Worm (Caenorhabditis elegans): ENCODE measurements around the gene Y62F5A.10.

ce11 chrII:11473525-11474181, 47.7 kb upstream of the Y62F5A.10 start, which contains the start of the genes metl-1 and W02B12.11:
- TF ChIP-seq nhr-11 (tag; optimal IDR thresholded peaks at IDR 0.05) (peak; percentile 7), pha-4 (GFP tag; IDR thresholded peaks at IDR 0.05) (peak; percentile 84), pha-4 (tag; optimal IDR thresholded peaks at IDR 0.05) (peak; percentile 14), attf-4 (tag; optimal IDR thresholded peaks at IDR 0.05) (no peak), pqm-1 (tag; optimal IDR thresholded peaks at IDR 0.05) (no peak), nhr-237 (tag; optimal IDR thresholded peaks at IDR 0.05) (no peak), snpc-4 (tag; optimal IDR thresholded peaks at IDR 0.05) (no peak), nhr-10 (tag; optimal IDR thresholded peaks at IDR 0.05) (no peak), hlh-30 (tag; optimal IDR thresholded peaks at IDR 0.05; ENCODE audit: insufficient read depth) (no peak), nhr-6 (tag; optimal IDR thresholded peaks at IDR 0.05) (peak; percentile 68), mxl-3 (GFP tag; optimal IDR thresholded peaks at IDR 0.05) (peak; percentile 24), aha-1 (tag) (peak; percentile 31)
